Fruit fly (Drosophila melanogaster): Measurements from ENCODE around the gene Rab9D.

- peak; percentile 43 for TF ChIP-seq fd85E (GFP tag; optimal IDR thresholded peaks at IDR 0.05)
- peak; percentile 90 for TF ChIP-seq vri (GFP tag; optimal IDR thresholded peaks at IDR 0.05)
These were observed 3.7 kb upstream of the Rab9D start, which contains the start of gene spri for dm6 chrX:10585158-10585634.

Data from whole organism, prepupa.